Worm (Caenorhabditis elegans): Measurements from ENCODE around the gene clec-153.
A peak's percentile ranks its signal among the peaks of the same experiment; 100 is the strongest.

clec-153 gene

DNA sequence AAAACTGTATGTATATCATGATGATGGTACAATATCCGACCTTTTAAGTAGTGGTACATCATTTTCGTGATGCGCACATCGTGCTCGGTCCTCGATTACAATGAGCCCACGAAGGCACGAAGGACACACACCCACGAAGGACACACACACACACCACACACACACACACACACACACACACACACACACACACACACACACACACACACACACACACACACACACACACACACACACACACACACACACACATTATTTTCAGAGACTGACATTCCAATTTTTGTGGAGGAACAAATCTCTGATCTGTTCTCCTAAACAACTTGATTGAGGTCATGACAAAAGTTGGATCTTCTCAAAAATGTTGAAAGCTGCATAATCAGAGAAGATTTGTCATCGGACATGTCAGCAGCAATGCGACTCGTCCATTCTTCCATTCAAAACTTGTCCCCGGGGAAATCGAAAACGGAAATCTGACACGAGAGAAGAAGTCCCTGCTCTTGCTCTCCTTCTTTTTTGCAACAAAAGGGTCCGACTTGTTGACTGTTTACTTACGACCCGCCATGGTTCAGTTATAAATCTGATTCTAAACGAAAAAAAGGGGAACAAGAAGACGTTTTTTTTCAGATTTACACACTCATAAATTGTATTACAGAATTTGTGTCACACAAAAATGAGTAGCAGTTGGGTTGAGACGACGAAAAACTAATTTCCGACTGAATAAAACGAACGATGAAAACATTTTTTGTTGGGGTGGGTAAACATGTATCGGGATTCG is 8.7 kb upstream of the clec-153 start:
- TF ChIP-seq lin-14 (GFP tag; optimal IDR thresholded peaks at IDR 0.05) = peak; percentile 62
- peak; percentile 49; the same call in 1 of the 2 replicates for TF ChIP-seq mab-9 (GFP tag; IDR thresholded peaks at IDR 0.05)
- TF ChIP-seq ceh-63 (GFP tag; optimal IDR thresholded peaks at IDR 0.05) = no peak
- TF ChIP-seq ets-5 (GFP tag; IDR thresholded peaks at IDR 0.05) = no peak
- TF ChIP-seq fkh-10 (GFP tag; optimal IDR thresholded peaks at IDR 0.05) = peak; percentile 78

DNA sequence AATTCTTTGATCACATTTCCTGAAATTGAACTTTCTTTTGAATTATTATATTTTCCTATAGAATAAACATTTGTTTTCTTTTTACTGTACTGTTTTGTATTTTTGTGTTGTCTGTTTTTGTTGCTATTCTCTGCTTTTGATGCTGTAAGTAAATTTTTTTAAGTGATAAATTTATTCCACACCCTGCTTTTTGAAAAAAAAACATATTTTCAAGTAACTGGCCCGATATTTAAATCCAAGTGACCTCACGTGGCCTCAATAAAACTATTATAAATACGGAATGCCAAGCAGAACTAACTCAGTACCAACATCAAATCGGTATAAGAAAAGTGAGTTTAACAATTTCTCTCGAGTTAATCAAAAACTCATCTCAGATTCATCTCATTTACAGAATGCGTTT is 6.9 kb upstream of the clec-153 start, which contains the start of gene clec-151:
Gene clec-151, plus strand, starts transcription at position 301 of the 400 bp plus-strand sequence.
- TF ChIP-seq pqm-1 (tag; optimal IDR thresholded peaks at IDR 0.05) (no peak), nhr-11 (tag; optimal IDR thresholded peaks at IDR 0.05) (no peak), zip-4 (GFP tag; optimal IDR thresholded peaks at IDR 0.05) (no peak), nhr-84 (tag; optimal IDR thresholded peaks at IDR 0.05) (no peak), C04F5.9 (tag; optimal IDR thresholded peaks at IDR 0.05) (no peak), mdl-1 (tag; optimal IDR thresholded peaks at IDR 0.05) (no peak), sptf-1 (tag; optimal IDR thresholded peaks at IDR 0.05) (no peak), swsn-7 (tag; optimal IDR thresholded peaks at IDR 0.05) (no peak), skn-1 (tag; optimal IDR thresholded peaks at IDR 0.05) (no peak), C16A3.4 (tag; optimal IDR thresholded peaks at IDR 0.05) (no peak), unc-62 (GFP tag; optimal IDR thresholded peaks at IDR 0.05) (no peak), tbx-2 (tag; optimal IDR thresholded peaks at IDR 0.05) (no peak), sup-37 (GFP tag; optimal IDR thresholded peaks at IDR 0.05) (no peak), pax-3 (tag; optimal IDR thresholded peaks at IDR 0.05) (no peak), C34B4.2 (tag; optimal IDR thresholded peaks at IDR 0.05) (no peak), elt-2 (tag; optimal IDR thresholded peaks at IDR 0.05) (no peak), fkh-8 (tag; optimal IDR thresholded peaks at IDR 0.05) (no peak), egl-13 (tag; optimal IDR thresholded peaks at IDR 0.05) (no peak)

DNA sequence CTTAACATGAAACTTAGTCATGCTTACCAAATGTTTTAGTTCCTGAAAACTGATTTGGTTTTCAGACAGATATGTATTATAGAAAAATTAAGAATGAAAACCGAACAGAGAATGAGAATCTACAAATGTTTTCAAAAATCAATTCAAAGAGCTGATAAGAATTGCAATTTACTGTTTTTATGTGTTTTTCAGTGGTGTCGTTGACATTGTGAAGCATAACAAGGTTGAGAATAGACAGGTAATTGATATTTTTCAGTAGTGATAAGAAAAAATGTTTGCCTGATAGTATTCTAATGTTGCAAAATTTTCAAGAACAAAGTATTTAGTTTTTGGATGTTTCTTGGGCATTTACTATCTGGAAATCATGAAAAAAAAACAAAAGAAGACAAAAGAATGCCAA is 8.2 kb downstream of the clec-153 start, which contains the start of gene pfas-1:
Gene pfas-1, minus strand, starts transcription at position 49 of the 400 bp plus-strand sequence.
- TF ChIP-seq nhr-11 (tag; optimal IDR thresholded peaks at IDR 0.05) (no peak), elt-2 (tag; optimal IDR thresholded peaks at IDR 0.05) (peak; percentile 21), tlp-1 (tag; optimal IDR thresholded peaks at IDR 0.05) (peak; percentile 41)

DNA sequence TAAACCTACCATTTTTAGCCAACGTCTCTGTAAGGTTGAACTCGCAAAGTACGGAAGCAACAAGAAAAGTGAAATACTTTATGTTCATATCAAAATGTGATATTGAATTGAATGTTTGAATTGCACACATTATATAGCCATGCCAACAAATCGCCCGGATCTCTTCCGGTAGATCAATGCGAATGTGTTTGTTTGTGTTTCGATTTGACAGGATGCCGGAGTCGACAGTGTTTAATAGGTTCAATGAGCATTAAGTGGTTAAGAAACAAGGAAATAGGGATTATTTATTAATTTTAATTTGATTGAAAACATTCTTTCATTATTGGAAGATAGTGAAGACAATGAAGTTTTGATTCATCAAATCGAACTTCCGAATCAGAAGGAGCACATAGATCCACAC is 11.2 kb downstream of the clec-153 start, which contains the start of gene pqn-29:
Gene pqn-29, minus strand, starts transcription at position 101 of the 400 bp plus-strand sequence.
- no peak for TF ChIP-seq nhr-84 (tag; optimal IDR thresholded peaks at IDR 0.05)
- TF ChIP-seq hlh-4 (tag; optimal IDR thresholded peaks at IDR 0.05) = no peak
- TF ChIP-seq grh-1 (GFP tag; IDR thresholded peaks at IDR 0.05) = no peak
- TF ChIP-seq aly-2 (tag; optimal IDR thresholded peaks at IDR 0.05) = no peak
- TF ChIP-seq ztf-4 (tag; optimal IDR thresholded peaks at IDR 0.05) = no peak

DNA sequence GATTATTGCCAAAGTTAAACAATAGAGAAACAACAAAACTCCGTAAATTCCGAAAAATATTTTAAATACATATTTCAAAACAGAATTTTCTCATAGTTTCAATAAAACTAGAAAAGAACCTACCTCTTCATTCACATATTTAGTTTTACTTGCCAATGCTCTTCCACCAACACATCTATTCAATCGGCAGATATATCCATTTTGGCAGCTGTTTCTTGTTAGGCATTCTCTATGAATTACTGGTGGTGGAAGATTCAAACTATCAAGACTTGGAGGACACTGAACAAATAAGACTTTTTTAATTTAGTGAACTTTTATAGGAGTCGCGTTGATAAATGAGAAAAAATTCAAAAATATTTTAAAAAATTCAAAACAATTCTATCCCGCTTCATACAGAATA is 12.3 kb downstream of the clec-153 start:
- TF ChIP-seq dsc-1 (tag; optimal IDR thresholded peaks at IDR 0.05) (peak; percentile 94), nhr-237 (tag; optimal IDR thresholded peaks at IDR 0.05) (no peak), unc-62 (GFP tag; optimal IDR thresholded peaks at IDR 0.05) (no peak), nhr-47 (tag; optimal IDR thresholded peaks at IDR 0.05) (no peak), fkh-4 (tag; optimal IDR thresholded peaks at IDR 0.05; ENCODE audit: borderline replicate concordance) (peak; percentile 71)

DNA sequence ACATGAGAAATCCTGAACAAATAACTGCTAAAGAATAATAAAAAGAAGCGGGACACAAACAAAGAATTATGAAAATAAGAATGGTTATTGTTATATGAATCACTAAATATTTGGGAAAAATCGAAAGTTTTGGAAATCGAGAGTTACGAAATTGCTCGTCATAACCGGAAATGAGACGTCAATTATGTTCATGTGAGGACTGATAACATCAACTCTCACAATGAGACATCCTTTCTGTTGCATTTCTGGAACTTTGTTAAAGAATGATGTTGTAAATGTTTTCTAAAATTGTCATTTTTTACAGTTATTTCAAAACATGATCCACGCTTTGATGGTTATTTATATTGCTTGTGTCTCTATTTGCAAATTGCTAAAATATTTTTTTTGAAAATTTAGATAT is 12.8 kb downstream of the clec-153 start, which contains the start of gene T23F11.6:
Gene T23F11.6, minus strand, starts transcription at position 45 of the 400 bp plus-strand sequence.
- no peak for TF ChIP-seq alr-1 (tag; optimal IDR thresholded peaks at IDR 0.05; ENCODE audit: borderline replicate concordance)

Measured in whole organism, L1 larva.